Fruit fly (Drosophila melanogaster): ENCODE results near the gene CG7550.

dm6 chr3L:8116809-8117208 is 7.5 kb downstream of the CG7550 start:
- TF ChIP-seq Sox102F (GFP tag; optimal IDR thresholded peaks at IDR 0.05) (no peak), CG6276 (GFP tag; optimal IDR thresholded peaks at IDR 0.05) (no peak), CG3919 (GFP tag; optimal IDR thresholded peaks at IDR 0.05) (no peak)

Data from whole organism, prepupa.